Worm (Caenorhabditis elegans) whole organism, L1 larva: ENCODE measurements around the gene F16G10.11.

Experiments used
- C04F5.9 ChIP-seq: sonication (generic microtip); optimal IDR thresholded peaks from 2 replicates; lab custom pipeline; 2016; ENCODE audit warnings: missing genetic modification characterization, missing compliant biosample characterization
- C16A3.4 ChIP-seq: fragments of 150-350 bp; optimal IDR thresholded peaks from 2 replicates; lab custom pipeline; 2014; ENCODE audit warnings: missing biosample characterization, missing genetic modification characterization
- C34B4.2 ChIP-seq: sonication (generic microtip); optimal IDR thresholded peaks from 2 replicates; lab custom pipeline; 2017; ENCODE audit warnings: mild to moderate bottlenecking, missing genetic modification characterization, missing compliant biosample characterization
- F16B12.6 ChIP-seq: fragments of 150-350 bp; optimal IDR thresholded peaks from 2 replicates; lab custom pipeline; 2014; ENCODE audit warnings: missing biosample characterization, missing genetic modification characterization
- Y116A8C.19 ChIP-seq: sonication (generic microtip); optimal IDR thresholded peaks from 2 replicates; lab custom pipeline; 2016; ENCODE audit warnings: missing compliant biosample characterization, missing genetic modification characterization, borderline replicate concordance
- aha-1 ChIP-seq: fragments of 150-350 bp; optimal IDR thresholded peaks from 2 replicates; lab custom pipeline; 2014; ENCODE audit warnings: missing biosample characterization, missing genetic modification characterization
- aly-2 ChIP-seq: fragments of 150-350 bp; optimal IDR thresholded peaks from 2 replicates; lab custom pipeline; 2014; ENCODE audit warnings: missing biosample characterization, missing genetic modification characterization
- blmp-1 ChIP-seq: fragments of 150-350 bp; optimal IDR thresholded peaks from 2 replicates; lab custom pipeline; 2014; ENCODE audit warnings: missing biosample characterization, missing genetic modification characterization
- ceh-82 ChIP-seq, 3 experiments: fragments of 150-350 bp in 1 of 3; sonication (generic microtip) in 2 of 3; optimal IDR thresholded peaks; 2 replicates each; lab custom pipeline; 2014 to 2017; ENCODE audit warnings: missing biosample characterization in 3 of 3, missing genetic modification characterization in 3 of 3
- ceh-88 ChIP-seq: fragments of 200-800 bp; sonication (Bioruptor generic); IDR thresholded peaks from 2 replicates; pipeline ENCODE4 v1.3.6; 2022; ENCODE audit warnings: missing genetic modification characterization, missing compliant biosample characterization
- ces-1 ChIP-seq: fragments of 150-350 bp; optimal IDR thresholded peaks from 2 replicates; lab custom pipeline; 2014; ENCODE audit warnings: missing biosample characterization, missing genetic modification reagents, missing genetic modification characterization
- dpl-1 ChIP-seq, 3 experiments: fragments of 150-350 bp in 2 of 3; sonication (generic microtip) in 1 of 3; optimal IDR thresholded peaks; 2 replicates each; lab custom pipeline; 2014 to 2017; ENCODE audit warnings: missing biosample characterization in 3 of 3, missing genetic modification characterization in 3 of 3, missing genetic modification reagents in 3 of 3
- efl-1 ChIP-seq, 4 experiments: fragments of 150-350 bp; optimal IDR thresholded peaks in 3 of 4; peaks in 1 of 4; 1 replicate in 1 of 4; 2 replicates in 3 of 4; lab custom pipeline; 2014; ENCODE audit warnings: missing biosample characterization in 2 of 4, missing genetic modification characterization in 2 of 4, missing genetic modification reagents in 2 of 4
- egl-27 ChIP-seq, 2 experiments: fragments of 150-350 bp in 1 of 2; sonication (generic microtip); optimal IDR thresholded peaks; 3 replicates each; lab custom pipeline; 2017 to 2018; ENCODE audit warnings: missing biosample characterization in 2 of 2, missing genetic modification characterization in 2 of 2, missing genetic modification reagents in 2 of 2
- elt-3 ChIP-seq, 6 experiments: fragments of 150-350 bp in 1 of 6; sonication (generic microtip); optimal IDR thresholded peaks; 2 replicates each; lab custom pipeline; 2017 to 2018; ENCODE audit warnings: missing biosample characterization in 6 of 6, missing genetic modification characterization in 6 of 6, inconsistent platforms in 1 of 6
- fos-1 ChIP-seq: fragments of 150-350 bp; optimal IDR thresholded peaks from 2 replicates; lab custom pipeline; 2014; ENCODE audit warnings: missing biosample characterization, missing genetic modification characterization
- hlh-17 ChIP-seq: fragments of 200-800 bp; sonication (Bioruptor generic); optimal IDR thresholded peaks from 2 replicates; lab custom pipeline; 2018; ENCODE audit warnings: missing genetic modification characterization, mild to moderate bottlenecking, missing compliant biosample characterization, moderate library complexity, borderline replicate concordance
- irx-1 ChIP-seq: sonication (generic microtip); optimal IDR thresholded peaks from 2 replicates; lab custom pipeline; 2016; ENCODE audit warnings: missing genetic modification characterization, missing compliant biosample characterization
- isw-1 ChIP-seq: fragments of 200-800 bp; sonication (Bioruptor generic); IDR thresholded peaks from 2 replicates; pipeline ENCODE4 v1.3.6; 2022; ENCODE audit warnings: missing genetic modification characterization, missing compliant biosample characterization
- lin-13 ChIP-seq: fragments of 150-350 bp; optimal IDR thresholded peaks from 2 replicates; lab custom pipeline; 2014; ENCODE audit warnings: missing biosample characterization, missing genetic modification reagents, missing genetic modification characterization
- lin-14 ChIP-seq: fragments of 200-800 bp; sonication (Bioruptor generic); optimal IDR thresholded peaks from 2 replicates; lab custom pipeline; 2018; ENCODE audit warnings: mild to moderate bottlenecking, missing genetic modification characterization, moderate library complexity, missing compliant biosample characterization
- lin-15B ChIP-seq: fragments of 150-350 bp; sonication (generic microtip); optimal IDR thresholded peaks from 3 replicates; lab custom pipeline; 2014; ENCODE audit warnings: missing biosample characterization, missing genetic modification characterization
- lin-35 ChIP-seq, 2 experiments: fragments of 150-350 bp; optimal IDR thresholded peaks; 2 replicates each; lab custom pipeline; 2014; ENCODE audit warnings: missing biosample characterization in 2 of 2, missing genetic modification characterization in 2 of 2, missing genetic modification reagents in 2 of 2
- lsy-2 ChIP-seq, 2 experiments: fragments of 150-350 bp; optimal IDR thresholded peaks; 2 replicates each; lab custom pipeline; 2014; ENCODE audit warnings: missing biosample characterization in 2 of 2, missing genetic modification characterization in 2 of 2
- mdl-1 ChIP-seq, 2 experiments: fragments of 150-350 bp; optimal IDR thresholded peaks; 2 replicates each; lab custom pipeline; 2014 to 2017; ENCODE audit warnings: missing biosample characterization in 2 of 2, missing genetic modification characterization in 2 of 2, inconsistent platforms in 1 of 2
- mep-1 ChIP-seq: fragments of 150-350 bp; optimal IDR thresholded peaks from 2 replicates; lab custom pipeline; 2014; ENCODE audit warnings: missing biosample characterization, missing genetic modification characterization
- nhr-19 ChIP-seq: fragments of 200-800 bp; sonication (Bioruptor generic); conservative IDR thresholded peaks from 2 replicates; pipeline ENCODE4 v1.3.6; 2022; ENCODE audit warnings: missing genetic modification characterization, missing compliant biosample characterization
- nhr-20 ChIP-seq: sonication (generic microtip); optimal IDR thresholded peaks from 2 replicates; lab custom pipeline; 2016; ENCODE audit warnings: mild to moderate bottlenecking, missing genetic modification characterization, missing compliant biosample characterization
- nhr-28 ChIP-seq: fragments of 150-350 bp; optimal IDR thresholded peaks from 2 replicates; lab custom pipeline; 2014; ENCODE audit warnings: missing biosample characterization, missing genetic modification characterization
- nhr-77 ChIP-seq: fragments of 150-350 bp; optimal IDR thresholded peaks from 2 replicates; lab custom pipeline; 2014; ENCODE audit warnings: missing biosample characterization, missing genetic modification characterization
- nhr-85 ChIP-seq: sonication (generic microtip); peaks from one replicate; lab custom pipeline; 2016; ENCODE audit warnings: missing genetic modification characterization, inconsistent platforms, missing compliant biosample characterization
- rnt-1 ChIP-seq: sonication (generic microtip); optimal IDR thresholded peaks from 2 replicates; lab custom pipeline; 2016; ENCODE audit warnings: mild to moderate bottlenecking, missing genetic modification characterization, moderate library complexity, missing compliant biosample characterization
- skn-1 ChIP-seq: fragments of 150-350 bp; optimal IDR thresholded peaks from 2 replicates; lab custom pipeline; 2014; ENCODE audit warnings: missing biosample characterization, missing genetic modification characterization
- snpc-4 ChIP-seq: fragments of 150-350 bp; optimal IDR thresholded peaks from 2 replicates; lab custom pipeline; 2014; ENCODE audit warnings: missing biosample characterization, missing genetic modification characterization
- sptf-1 ChIP-seq: fragments of 150-350 bp; optimal IDR thresholded peaks from 2 replicates; lab custom pipeline; 2014; ENCODE audit warnings: missing biosample characterization, missing genetic modification characterization
- sup-37 ChIP-seq: fragments of 200-800 bp; sonication (Bioruptor generic); optimal IDR thresholded peaks from 2 replicates; lab custom pipeline; 2018; ENCODE audit warnings: mild to moderate bottlenecking, missing genetic modification characterization, missing compliant biosample characterization
- swsn-7 ChIP-seq: sonication (generic microtip); optimal IDR thresholded peaks from 2 replicates; lab custom pipeline; 2016; ENCODE audit warnings: missing genetic modification characterization, missing compliant biosample characterization
- tbx-2 ChIP-seq: sonication (generic microtip); optimal IDR thresholded peaks from 2 replicates; lab custom pipeline; 2016; ENCODE audit warnings: missing genetic modification characterization, missing compliant biosample characterization
- tlp-1 ChIP-seq: fragments of 150-350 bp; optimal IDR thresholded peaks from 2 replicates; lab custom pipeline; 2014; ENCODE audit warnings: missing biosample characterization, missing genetic modification characterization
- unc-130 ChIP-seq: fragments of 150-350 bp; optimal IDR thresholded peaks from 2 replicates; lab custom pipeline; 2017; ENCODE audit warnings: missing biosample characterization, missing genetic modification characterization, inconsistent platforms
- unc-30 ChIP-seq: sonication (generic microtip); optimal IDR thresholded peaks from 2 replicates; lab custom pipeline; 2017; ENCODE audit warnings: missing biosample characterization, missing genetic modification characterization
- unc-98 ChIP-seq: fragments of 200-800 bp; sonication (Bioruptor generic); IDR thresholded peaks from 2 replicates; pipeline ENCODE4 v1.3.6; 2022; ENCODE audit warnings: missing genetic modification characterization, missing compliant biosample characterization
- xbp-1 ChIP-seq: sonication (generic microtip); optimal IDR thresholded peaks from 2 replicates; lab custom pipeline; 2016; ENCODE audit warnings: missing genetic modification characterization, missing compliant biosample characterization
- zip-4 ChIP-seq: fragments of 200-800 bp; sonication (Bioruptor generic); optimal IDR thresholded peaks from 2 replicates; lab custom pipeline; 2018; ENCODE audit warnings: mild to moderate bottlenecking, missing genetic modification characterization, moderate library complexity, missing compliant biosample characterization
- ztf-11 ChIP-seq, 2 experiments: sonication (generic microtip); optimal IDR thresholded peaks; 2 replicates each; lab custom pipeline; 2016 to 2017; ENCODE audit warnings: missing genetic modification characterization in 2 of 2, missing biosample characterization in 1 of 2, missing compliant biosample characterization in 1 of 2

Gene F16G10.11

DNA sequence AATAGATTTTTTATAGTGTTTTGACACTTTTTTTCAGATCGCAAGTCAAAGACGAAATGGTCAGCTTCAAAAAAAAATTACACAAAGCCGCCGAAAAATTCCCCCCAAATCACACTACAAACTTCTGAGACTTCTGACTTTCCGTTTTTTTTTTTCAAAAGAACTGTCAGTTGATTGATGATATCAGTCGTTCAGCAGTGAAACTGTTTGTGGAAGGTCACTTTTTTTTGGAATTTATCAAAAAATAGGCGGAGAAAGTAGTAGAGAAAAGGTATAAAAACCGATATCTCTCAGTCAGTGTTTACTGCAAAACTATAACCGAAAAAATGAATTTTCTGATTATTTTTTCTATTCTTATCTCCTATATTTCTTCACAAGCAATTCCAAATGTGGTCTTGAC is 40.7 kb downstream of the F16G10.11 start, which contains the start of gene F43C11.3:
TSS of gene F43C11.3 (plus strand) at position 301 of the 400 bp plus-strand sequence.
- TF ChIP-seq rnt-1 (tag; lab: Kevin White, UChicago) (no peak), unc-130 (no peak), nhr-28 (tag; lab: Kevin White, UChicago) (no peak), ceh-82 (tag; optimal IDR thresholded peaks at IDR 0.05; lab: Kevin White, UChicago) (no peak), unc-98 (no peak), nhr-77 (tag; lab: Kevin White, UChicago) (no peak), isw-1 (GFP tag; lab: Robert Waterston, UW) (no peak), aly-2 (no peak), Y116A8C.19 (tag; lab: Kevin White, UChicago) (no peak), egl-27 (tag; optimal IDR thresholded peaks at IDR 0.05; lab: Kevin White, UChicago) (no peak), tbx-2 (tag; lab: Kevin White, UChicago) (no peak), sup-37 (GFP tag; lab: Kevin White, UChicago) (no peak), lin-15B (no peak), ceh-88 (GFP tag; lab: Robert Waterston, UW) (no peak), nhr-19 (GFP tag; lab: Robert Waterston, UW) (no peak), unc-30 (tag; lab: Kevin White, UChicago) (no peak), hlh-17 (GFP tag; lab: Kevin White, UChicago) (no peak)

- TF ChIP-seq C34B4.2 (tag; lab: Kevin White, UChicago): no peak
Observed at ce11 chrII:2352546-2352945, 41.2 kb downstream of the F16G10.11 start, which contains the start of gene F43C11.10. Gene F43C11.10 (minus strand): TSS chrII:2352646.

- no peak for TF ChIP-seq nhr-20
- no peak for TF ChIP-seq nhr-77 (tag; lab: Kevin White, UChicago)
- no peak for TF ChIP-seq blmp-1 (tag; lab: Kevin White, UChicago)
- no peak for TF ChIP-seq skn-1
- TF ChIP-seq elt-3 (tag; optimal IDR thresholded peaks at IDR 0.05; lab: Kevin White, UChicago): no peak
- TF ChIP-seq ceh-88 (GFP tag; lab: Robert Waterston, UW): no peak
- no peak for TF ChIP-seq snpc-4 (tag; lab: Kevin White, UChicago)
- TF ChIP-seq hlh-17 (GFP tag; lab: Kevin White, UChicago): no peak
- TF ChIP-seq mep-1 (tag; lab: Kevin White, UChicago): no peak
- no peak for TF ChIP-seq nhr-28 (tag; lab: Kevin White, UChicago)
- no peak for TF ChIP-seq tlp-1
- TF ChIP-seq aha-1: no peak
Observed at ce11 chrII:2346672-2347071, 47.0 kb downstream of the F16G10.11 start, which contains the start of gene F43C11.4. Gene F43C11.4 (plus strand): TSS chrII:2346972.

DNA sequence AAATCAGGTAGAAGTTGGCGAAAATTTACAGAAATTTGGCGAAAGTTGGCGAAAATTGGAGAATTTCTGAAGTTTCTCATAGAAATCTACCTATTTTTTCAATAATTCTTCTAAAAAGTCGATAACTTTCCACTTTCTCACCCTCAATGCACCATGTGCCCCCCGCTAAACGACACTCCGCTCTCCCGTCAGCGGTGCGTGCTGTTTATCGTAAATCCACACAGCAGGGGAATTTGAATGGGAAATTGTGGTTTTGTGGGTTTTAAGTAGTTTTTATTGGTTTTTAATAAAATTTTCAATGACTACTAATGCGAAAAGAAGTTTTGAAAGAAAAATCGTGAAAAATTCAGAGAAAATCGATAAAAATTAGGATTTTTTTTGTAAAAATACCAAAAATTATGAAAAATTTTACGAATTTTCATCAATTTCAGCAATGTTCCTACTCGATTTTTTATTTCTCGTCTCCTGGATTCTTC is 51.7 kb downstream of the F16G10.11 start, which contains the start of gene F43C11.6:
TSS of gene F43C11.6 (plus strand) at position 426 of the 476 bp plus-strand sequence.
- peak; percentile 55 to 63 for TF ChIP-seq efl-1 (optimal IDR thresholded peaks at IDR 0.05; lab: Kevin White, UChicago)
- peak; percentile 58 to 95 for TF ChIP-seq efl-1 (GFP tag; optimal IDR thresholded peaks at IDR 0.05 in 1 of 2; lab: Kevin White, UChicago)
- TF ChIP-seq lin-15B: peak; percentile 27
- no peak for TF ChIP-seq C04F5.9 (tag; lab: Kevin White, UChicago)
- TF ChIP-seq aly-2: no peak
- peak; percentile 37 to 73 for TF ChIP-seq lsy-2 (tag; optimal IDR thresholded peaks at IDR 0.05; lab: Kevin White, UChicago)
- TF ChIP-seq F16B12.6 (tag; lab: Kevin White, UChicago): peak; percentile 48
- TF ChIP-seq nhr-20: peak; percentile 1
- TF ChIP-seq lin-13 (GFP tag; lab: Kevin White, UChicago): peak; percentile 25
- no peak for TF ChIP-seq fos-1
- TF ChIP-seq swsn-7 (tag; lab: Kevin White, UChicago): peak; percentile 7
- TF ChIP-seq dpl-1 (GFP tag; optimal IDR thresholded peaks at IDR 0.05; lab: Kevin White, UChicago): peak; percentile 35 to 76 (median 37)
- peak in 1 of 2 experiments; percentile 36 for TF ChIP-seq mdl-1 (tag; optimal IDR thresholded peaks at IDR 0.05; lab: Kevin White, UChicago)
- TF ChIP-seq elt-3 (tag; optimal IDR thresholded peaks at IDR 0.05; lab: Kevin White, UChicago): no peak
- no peak for TF ChIP-seq zip-4 (GFP tag; lab: Kevin White, UChicago)
- TF ChIP-seq irx-1 (tag; lab: Kevin White, UChicago): no peak
- peak in 2 of 3 experiments; percentile 8 to 54 for TF ChIP-seq ceh-82 (tag; optimal IDR thresholded peaks at IDR 0.05; lab: Kevin White, UChicago)
- TF ChIP-seq nhr-85: no peak
- no peak for TF ChIP-seq sup-37 (GFP tag; lab: Kevin White, UChicago)
- no peak for TF ChIP-seq ceh-88 (GFP tag; lab: Robert Waterston, UW)
- TF ChIP-seq skn-1: peak; percentile 23
- TF ChIP-seq rnt-1 (tag; lab: Kevin White, UChicago): peak; percentile 81
- TF ChIP-seq lin-35 (GFP tag; optimal IDR thresholded peaks at IDR 0.05; lab: Kevin White, UChicago): peak; percentile 49 to 77
- no peak for TF ChIP-seq snpc-4 (tag; lab: Kevin White, UChicago)
- no peak for TF ChIP-seq ztf-11 (tag; optimal IDR thresholded peaks at IDR 0.05; lab: Kevin White, UChicago)
- no peak for TF ChIP-seq ces-1
- no peak for TF ChIP-seq lin-14 (GFP tag; lab: Kevin White, UChicago)
- TF ChIP-seq sptf-1 (tag; lab: Kevin White, UChicago): no peak
- peak; percentile 8 for TF ChIP-seq xbp-1 (tag; lab: Kevin White, UChicago)
- TF ChIP-seq C16A3.4 (tag; lab: Kevin White, UChicago): peak; percentile 55
